Worm (Caenorhabditis elegans) whole organism, midembryonic: ENCODE results near the gene gpx-5.

ENCODE experiments used
- cog-1 ChIP-seq: sonication (generic microtip); optimal IDR thresholded peaks from 2 replicates; lab custom pipeline; 2016; ENCODE audit warnings: missing genetic modification characterization, missing compliant biosample characterization
- flt-1 ChIP-seq: fragments of 200-800 bp; sonication (Bioruptor generic); IDR thresholded peaks from 2 replicates; pipeline ENCODE4 v1.3.6; 2022; ENCODE audit warnings: missing genetic modification characterization, missing compliant biosample characterization
- med-1 ChIP-seq: sonication (generic microtip); optimal IDR thresholded peaks from 2 replicates; lab custom pipeline; 2017; ENCODE audit warnings: missing genetic modification characterization, mild to moderate bottlenecking, missing compliant biosample characterization, antibody characterized with exemption, missing genetic modification reagents; ENCODE audit not compliant: insufficient read depth
- ref-1 ChIP-seq: fragments of 200-800 bp; sonication (Bioruptor generic); conservative IDR thresholded peaks from 2 replicates; pipeline ENCODE4 v1.3.6; 2022; ENCODE audit warnings: missing genetic modification reagents, missing genetic modification characterization, missing compliant biosample characterization
- tab-1 ChIP-seq: fragments of 200-800 bp; sonication (Bioruptor generic); IDR thresholded peaks from 2 replicates; pipeline ENCODE4 v1.3.6; 2022; ENCODE audit warnings: missing genetic modification characterization, missing compliant biosample characterization
- ztf-23 ChIP-seq: fragments of 200-800 bp; sonication (Bioruptor generic); IDR thresholded peaks from 2 replicates; pipeline ENCODE4 v1.3.6; 2022; ENCODE audit warnings: missing genetic modification reagents, missing genetic modification characterization, missing compliant biosample characterization
- ztf-29 ChIP-seq: fragments of 200-800 bp; sonication (Bioruptor generic); IDR thresholded peaks from 2 replicates; pipeline ENCODE4 v1.3.6; 2022; ENCODE audit warnings: missing genetic modification reagents, missing genetic modification characterization, missing compliant biosample characterization

ce11 chrX:9536008-9536407, 48.5 kb upstream of the gpx-5 start:
- TF ChIP-seq med-1 (GFP tag; lab: Kevin White, UChicago) (no peak), ref-1 (no peak), cog-1 (tag; lab: Kevin White, UChicago) (no peak), ztf-29 (no peak), ztf-23 (GFP tag; lab: Robert Waterston, UW) (no peak), flt-1 (GFP tag; lab: Robert Waterston, UW) (no peak), tab-1 (GFP tag; lab: Robert Waterston, UW) (no peak)
